Worm (Caenorhabditis elegans) whole organism, L4 larva: Measurements from ENCODE around the gene T07D3.4.

Experiments used
- F44E2.7 ChIP-seq: fragments of 200-800 bp; sonication (Bioruptor generic); IDR thresholded peaks from 2 replicates; pipeline ENCODE4 v2.1.2; 2022; ENCODE audit warnings: missing genetic modification characterization, missing compliant biosample characterization
- ama-1 ChIP-seq: fragments of 150-350 bp; optimal IDR thresholded peaks from 2 replicates; lab custom pipeline; 2014; ENCODE audit warnings: inconsistent platforms, mixed read lengths
- lin-1 ChIP-seq: fragments of 200-800 bp; sonication (Bioruptor generic); IDR thresholded peaks from 2 replicates; pipeline ENCODE4 v1.3.6; 2022; ENCODE audit warnings: missing genetic modification reagents, missing genetic modification characterization, missing compliant biosample characterization
- nhr-10 ChIP-seq: fragments of 150-350 bp; optimal IDR thresholded peaks from 2 replicates; lab custom pipeline; 2014; ENCODE audit warnings: missing biosample characterization, missing genetic modification characterization
- nhr-11 ChIP-seq: fragments of 150-350 bp; optimal IDR thresholded peaks from 2 replicates; lab custom pipeline; 2014; ENCODE audit warnings: missing biosample characterization, missing genetic modification characterization
- nhr-237 ChIP-seq: sonication (generic microtip); optimal IDR thresholded peaks from 2 replicates; lab custom pipeline; 2017; ENCODE audit warnings: missing biosample characterization, missing genetic modification characterization
- nhr-41 ChIP-seq: fragments of 200-800 bp; sonication (Bioruptor generic); IDR thresholded peaks from 2 replicates; pipeline ENCODE4 v1.3.6; 2022; ENCODE audit warnings: missing genetic modification reagents, missing genetic modification characterization, missing compliant biosample characterization
- nhr-76 ChIP-seq: fragments of 150-350 bp; optimal IDR thresholded peaks from 2 replicates; lab custom pipeline; 2014; ENCODE audit warnings: missing biosample characterization, missing genetic modification characterization
- unc-39 ChIP-seq: sonication (generic microtip); optimal IDR thresholded peaks from 2 replicates; lab custom pipeline; 2017; ENCODE audit warnings: missing biosample characterization, missing genetic modification characterization

ce11 chrII:840131-840530 is 48.0 kb upstream of the T07D3.4 start, which contains the start of gene clc-33:
- no peak for TF ChIP-seq nhr-41 (GFP tag; lab: Robert Waterston, UW)
- no peak for TF ChIP-seq lin-1
- no peak for TF ChIP-seq F44E2.7 (GFP tag; lab: Robert Waterston, UW)
- TF ChIP-seq nhr-10 (tag; lab: Kevin White, UChicago): no peak
- no peak for TF ChIP-seq nhr-76 (tag; lab: Kevin White, UChicago)
- TF ChIP-seq ama-1 (lab: Kevin White, UChicago): no peak
- TF ChIP-seq unc-39 (tag; lab: Kevin White, UChicago): no peak
- no peak for TF ChIP-seq nhr-11 (tag; lab: Kevin White, UChicago)
- TF ChIP-seq nhr-237 (tag; lab: Kevin White, UChicago): no peak
